Fruit fly (Drosophila melanogaster): ENCODE data around the gene CG11263.

- TF ChIP-seq h (optimal IDR thresholded peaks at IDR 0.05) (no peak), psq (optimal IDR thresholded peaks at IDR 0.05) (no peak)
These were observed 37.8 kb downstream of the CG11263 start, which contains the start of gene Syx13 for dm6 chr3L:13044335-13044814.

All from Kc167 (cell line).